Fruit fly (Drosophila melanogaster) whole organism, prepupa: Measurements from ENCODE around the gene CG5614.

Experiments
- Blimp-1 ChIP-seq: fragments of 200-800 bp; sonication (Bioruptor generic); optimal IDR thresholded peaks from 3 replicates; lab custom pipeline; 2017; ENCODE audit warnings: missing biosample characterization, missing genetic modification characterization, mild to moderate bottlenecking, moderate library complexity, missing genetic modification reagents
- CG10669 ChIP-seq: fragments of 200-800 bp; sonication (Bioruptor generic); optimal IDR thresholded peaks from 3 replicates; lab custom pipeline; 2018; ENCODE audit warnings: missing biosample characterization, mild to moderate bottlenecking, missing genetic modification characterization, moderate library complexity
- CG11294 ChIP-seq: fragments of 200-800 bp; sonication (Bioruptor generic); IDR thresholded peaks from 2 replicates; pipeline ENCODE4 v1.3.6; 2022; ENCODE audit warnings: missing biosample characterization, missing genetic modification characterization
- CG11762 ChIP-seq: fragments of 200-800 bp; sonication (Bioruptor generic); optimal IDR thresholded peaks from 3 replicates; lab custom pipeline; 2016; ENCODE audit warnings: missing biosample characterization, missing genetic modification characterization; ENCODE audit not compliant: insufficient read depth
- CG15336 ChIP-seq: fragments of 200-800 bp; sonication (Bioruptor generic); IDR thresholded peaks from 2 replicates; pipeline ENCODE4 v1.3.6; 2022; ENCODE audit warnings: missing biosample characterization, missing genetic modification characterization
- CG1621 ChIP-seq: fragments of 200-800 bp; sonication (Bioruptor generic); optimal IDR thresholded peaks from 3 replicates; lab custom pipeline; 2018; ENCODE audit warnings: missing biosample characterization, mild to moderate bottlenecking, missing genetic modification characterization
- CG16779 ChIP-seq: fragments of 200-800 bp; sonication (Bioruptor generic); optimal IDR thresholded peaks from 3 replicates; lab custom pipeline; 2017; ENCODE audit warnings: missing biosample characterization, mild to moderate bottlenecking, missing genetic modification characterization
- CG31627 ChIP-seq: fragments of 200-800 bp; sonication (Bioruptor generic); optimal IDR thresholded peaks from 3 replicates; lab custom pipeline; 2016; ENCODE audit warnings: missing biosample characterization, missing genetic modification characterization
- CG32006 ChIP-seq: fragments of 200-800 bp; sonication (Bioruptor generic); optimal IDR thresholded peaks from 3 replicates; lab custom pipeline; 2017; ENCODE audit warnings: missing biosample characterization, mild to moderate bottlenecking, missing genetic modification characterization
- CG3919 ChIP-seq: fragments of 200-800 bp; sonication (Bioruptor generic); optimal IDR thresholded peaks from 3 replicates; lab custom pipeline; 2016; ENCODE audit warnings: missing biosample characterization, missing genetic modification characterization
- CG6808 ChIP-seq: fragments of 200-800 bp; sonication (Bioruptor generic); optimal IDR thresholded peaks from 3 replicates; lab custom pipeline; 2017; ENCODE audit warnings: missing biosample characterization, missing genetic modification characterization, mild to moderate bottlenecking, moderate library complexity, missing genetic modification reagents
- CG6854 ChIP-seq: fragments of 200-800 bp; sonication (Bioruptor generic); optimal IDR thresholded peaks from 2 replicates; lab custom pipeline; 2017; ENCODE audit warnings: missing biosample characterization, mild to moderate bottlenecking, missing genetic modification characterization
- CG7368 ChIP-seq: fragments of 200-800 bp; sonication (Bioruptor generic); optimal IDR thresholded peaks from 3 replicates; lab custom pipeline; 2016; ENCODE audit warnings: missing biosample characterization, missing genetic modification characterization
- CG8119 ChIP-seq: fragments of 200-800 bp; sonication (Bioruptor generic); IDR thresholded peaks from 3 replicates; pipeline ENCODE4 v1.3.6; 2022; ENCODE audit warnings: missing biosample characterization, missing genetic modification characterization
- CG8319 ChIP-seq: fragments of 200-800 bp; sonication (Bioruptor generic); optimal IDR thresholded peaks from 3 replicates; lab custom pipeline; 2016; ENCODE audit warnings: missing biosample characterization, missing genetic modification characterization
- CG9139 ChIP-seq: fragments of 200-800 bp; sonication (Bioruptor generic); optimal IDR thresholded peaks from 3 replicates; lab custom pipeline; 2017; ENCODE audit warnings: missing biosample characterization, mild to moderate bottlenecking, missing genetic modification characterization
- Eip75B ChIP-seq: fragments of 200-800 bp; sonication (Bioruptor generic); optimal IDR thresholded peaks from 3 replicates; lab custom pipeline; 2016; ENCODE audit warnings: missing biosample characterization, missing genetic modification characterization
- Eip78C ChIP-seq: fragments of 200-800 bp; sonication (Bioruptor generic); peaks from one replicate; lab custom pipeline; 2016; ENCODE audit warnings: missing biosample characterization, missing genetic modification characterization
- Ets96B ChIP-seq: fragments of 200-800 bp; optimal IDR thresholded peaks from 2 replicates; lab custom pipeline; 2019; ENCODE audit warnings: missing biosample characterization, mild to moderate bottlenecking, missing genetic modification characterization, moderate library complexity
- Gug ChIP-seq: fragments of 200-800 bp; sonication (Bioruptor generic); IDR thresholded peaks from 2 replicates; pipeline ENCODE4 v1.3.6; 2022; ENCODE audit warnings: missing biosample characterization, missing genetic modification characterization
- Hr38 ChIP-seq: sonication (Bioruptor generic); optimal IDR thresholded peaks from 2 replicates; lab custom pipeline; 2016; ENCODE audit warnings: missing biosample characterization, missing genetic modification characterization
- Hr39 ChIP-seq: fragments of 200-800 bp; sonication (Bioruptor generic); optimal IDR thresholded peaks from 2 replicates; lab custom pipeline; 2016; ENCODE audit warnings: missing biosample characterization, missing genetic modification characterization
- Hr4 ChIP-seq: fragments of 200-800 bp; sonication (Bioruptor generic); optimal IDR thresholded peaks from 3 replicates; lab custom pipeline; 2016; ENCODE audit warnings: missing biosample characterization, missing genetic modification characterization
- Lpt ChIP-seq: fragments of 200-800 bp; sonication (Bioruptor generic); optimal IDR thresholded peaks from 3 replicates; lab custom pipeline; 2016; ENCODE audit warnings: missing biosample characterization, missing genetic modification characterization
- Met ChIP-seq: fragments of 200-800 bp; sonication (Bioruptor generic); optimal IDR thresholded peaks from 3 replicates; lab custom pipeline; 2016; ENCODE audit warnings: missing biosample characterization, missing genetic modification characterization
- Sox15 ChIP-seq: fragments of 200-800 bp; sonication (Bioruptor generic); optimal IDR thresholded peaks from 3 replicates; lab custom pipeline; 2016; ENCODE audit warnings: missing biosample characterization, missing genetic modification characterization
- achi ChIP-seq: fragments of 200-800 bp; sonication (Bioruptor generic); optimal IDR thresholded peaks from 3 replicates; lab custom pipeline; 2016; ENCODE audit warnings: missing biosample characterization, missing genetic modification characterization
- acj6 ChIP-seq: fragments of 200-800 bp; sonication (Bioruptor generic); optimal IDR thresholded peaks from 3 replicates; lab custom pipeline; 2016; ENCODE audit warnings: missing biosample characterization, missing genetic modification characterization
- cyc ChIP-seq: fragments of 200-800 bp; sonication (Bioruptor generic); optimal IDR thresholded peaks from 3 replicates; lab custom pipeline; 2016; ENCODE audit warnings: missing biosample characterization, missing genetic modification characterization
- dsx ChIP-seq: fragments of 200-800 bp; optimal IDR thresholded peaks from 3 replicates; lab custom pipeline; 2019; ENCODE audit warnings: missing biosample characterization, mild to moderate bottlenecking, missing genetic modification characterization, moderate library complexity; ENCODE audit not compliant: poor library complexity, severe bottlenecking
- eg ChIP-seq: fragments of 200-800 bp; sonication (Bioruptor generic); IDR thresholded peaks from 3 replicates; pipeline ENCODE4 v1.3.6; 2022; ENCODE audit warnings: missing biosample characterization, missing genetic modification characterization
- esn ChIP-seq: fragments of 200-800 bp; sonication (Bioruptor generic); optimal IDR thresholded peaks from 2 replicates; lab custom pipeline; 2016; ENCODE audit warnings: missing biosample characterization, mild to moderate bottlenecking, missing genetic modification characterization, moderate library complexity
- fd85E ChIP-seq: fragments of 200-800 bp; sonication (Bioruptor generic); optimal IDR thresholded peaks from 3 replicates; lab custom pipeline; 2016; ENCODE audit warnings: missing biosample characterization, missing genetic modification characterization
- lz ChIP-seq: fragments of 200-800 bp; sonication (Bioruptor generic); optimal IDR thresholded peaks from 3 replicates; lab custom pipeline; 2016; ENCODE audit warnings: missing biosample characterization, missing genetic modification characterization
- pdm3 ChIP-seq: fragments of 200-800 bp; sonication (Bioruptor generic); optimal IDR thresholded peaks from 3 replicates; lab custom pipeline; 2016; ENCODE audit warnings: missing biosample characterization, missing genetic modification characterization
- salr ChIP-seq, 2 experiments: fragments of 200-800 bp; sonication (Bioruptor generic); optimal IDR thresholded peaks; 3 replicates each; lab custom pipeline; 2016 to 2018; ENCODE audit warnings: missing biosample characterization in 2 of 2, missing genetic modification characterization in 2 of 2, mild to moderate bottlenecking in 1 of 2
- ss ChIP-seq, 2 experiments: fragments of 200-800 bp; sonication (Bioruptor generic); optimal IDR thresholded peaks; 2 replicates in 1 of 2; 3 replicates in 1 of 2; lab custom pipeline; 2017 to 2018; ENCODE audit warnings: mild to moderate bottlenecking in 2 of 2, missing biosample characterization in 2 of 2, missing genetic modification characterization in 2 of 2, moderate library complexity in 1 of 2
- svp ChIP-seq: fragments of 200-800 bp; sonication (Bioruptor generic); peaks from one replicate; lab custom pipeline; 2016; ENCODE audit warnings: missing biosample characterization, missing genetic modification characterization
- topi ChIP-seq: fragments of 200-800 bp; sonication (Bioruptor generic); optimal IDR thresholded peaks from 3 replicates; lab custom pipeline; 2016; ENCODE audit warnings: missing biosample characterization, missing genetic modification characterization

Gene CG5614

dm6 chr3R:15803502-15804461, 24.2 kb downstream of the CG5614 start, which contains the start of gene alpha-Man-IIb (continued):
- TF ChIP-seq Hr39 (GFP tag; lab: Kevin White, UChicago) (no peak), CG11762 (no peak), CG6854 (GFP tag; lab: Kevin White, UChicago) (peak; percentile 52), Blimp-1 (GFP tag; lab: Kevin White, UChicago) (no peak), Ets96B (tag; lab: Kevin White, UChicago) (no peak), topi (GFP tag; lab: Kevin White, UChicago) (no peak), CG3919 (GFP tag; lab: Kevin White, UChicago) (peak; percentile 7), CG11294 (no peak), Lpt (GFP tag; lab: Kevin White, UChicago) (no peak), CG16779 (tag; lab: Kevin White, UChicago) (no peak), acj6 (GFP tag; lab: Kevin White, UChicago) (no peak), lz (GFP tag; lab: Kevin White, UChicago) (peak; percentile 5), cyc (GFP tag; lab: Kevin White, UChicago) (peak; percentile 12), CG9139 (GFP tag; lab: Kevin White, UChicago) (no peak), pdm3 (no peak), Eip75B (GFP tag; lab: Kevin White, UChicago) (peak; percentile 13), ss (GFP tag; optimal IDR thresholded peaks at IDR 0.05; lab: Kevin White, UChicago) (peak in 1 of 2 experiments; percentile 23), Hr38 (GFP tag; lab: Kevin White, UChicago) (no peak), Gug (GFP tag; lab: Robert Waterston, UW) (no peak), CG1621 (tag; lab: Kevin White, UChicago) (peak; percentile 26), CG8119 (GFP tag; lab: Robert Waterston, UW) (no peak), fd85E (GFP tag; lab: Kevin White, UChicago) (no peak), Sox15 (GFP tag; lab: Kevin White, UChicago) (no peak), Eip78C (GFP tag; lab: Kevin White, UChicago) (peak; percentile 74), svp (peak; percentile 70), CG8319 (no peak), dsx (GFP tag; lab: Kevin White, UChicago) (peak; percentile 69), CG6808 (GFP tag; lab: Kevin White, UChicago) (no peak)

- TF ChIP-seq Met (GFP tag; lab: Kevin White, UChicago) (no peak), dsx (GFP tag; lab: Kevin White, UChicago) (peak; percentile 96)
These were observed 25.1 kb downstream of the CG5614 start for dm6 chr3R:15804678-15805077.

dm6 chr3R:15806341-15806740, 26.7 kb downstream of the CG5614 start:
- TF ChIP-seq Eip78C (GFP tag; lab: Kevin White, UChicago): peak; percentile 86
- TF ChIP-seq esn (GFP tag; lab: Kevin White, UChicago): peak; percentile 45
- peak; percentile 5 for TF ChIP-seq Hr39 (GFP tag; lab: Kevin White, UChicago)
- TF ChIP-seq Hr4 (GFP tag; lab: Kevin White, UChicago): peak; percentile 47
- peak; percentile 68 for TF ChIP-seq svp
- peak; percentile 36; the same call in 2 of the 3 replicates for TF ChIP-seq CG8119 (GFP tag; lab: Robert Waterston, UW)
- peak in 1 of 2 experiments; percentile 34 for TF ChIP-seq salr (GFP tag; optimal IDR thresholded peaks at IDR 0.05; lab: Kevin White, UChicago)
- TF ChIP-seq lz (GFP tag; lab: Kevin White, UChicago): peak; percentile 26
- peak; percentile 3 for TF ChIP-seq achi (GFP tag; lab: Kevin White, UChicago)
- TF ChIP-seq Met (GFP tag; lab: Kevin White, UChicago): peak; percentile 40
- TF ChIP-seq CG31627 (GFP tag; lab: Kevin White, UChicago): no peak
- peak; percentile 2 for TF ChIP-seq Lpt (GFP tag; lab: Kevin White, UChicago)
- peak; percentile 45 for TF ChIP-seq topi (GFP tag; lab: Kevin White, UChicago)
- TF ChIP-seq dsx (GFP tag; lab: Kevin White, UChicago): no peak
- TF ChIP-seq CG15336: 0 out of 2 replicates have a peak, but pooled peaks have one; percentile 26
- no peak for TF ChIP-seq CG10669 (GFP tag; lab: Kevin White, UChicago)
- TF ChIP-seq ss (GFP tag; optimal IDR thresholded peaks at IDR 0.05; lab: Kevin White, UChicago): no peak
- TF ChIP-seq CG32006 (GFP tag; lab: Kevin White, UChicago): peak; percentile 75
- no peak for TF ChIP-seq CG7368
- TF ChIP-seq eg: no peak
- TF ChIP-seq, all 60 proteins: peak for 14
